Worm (Caenorhabditis elegans): Measurements from ENCODE around the gene sre-28.
A peak's percentile ranks its signal among the peaks of the same experiment; 100 is the strongest.

The sre-28 gene

DNA sequence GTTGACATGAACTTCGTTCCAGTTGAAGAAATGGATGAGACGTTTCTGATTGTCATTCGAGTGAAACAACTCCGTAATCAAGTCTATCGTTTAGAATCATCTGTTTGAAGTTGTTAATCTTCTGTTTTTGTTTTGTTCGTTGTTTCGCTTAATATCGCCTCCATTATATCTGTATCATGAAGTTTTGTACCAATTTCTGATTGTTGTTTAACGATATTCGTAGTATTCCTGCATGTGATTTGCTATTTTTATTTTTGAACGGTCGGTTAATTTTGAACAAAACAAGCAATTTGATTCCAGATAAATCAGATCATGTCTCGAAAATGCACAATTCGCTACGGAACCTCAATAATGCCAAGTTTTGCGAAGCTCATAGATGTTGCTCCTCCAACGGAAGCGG is 38.4 kb downstream of the sre-28 start, which contains the start of gene C27H6.9:
C27H6.9 (plus strand) TSS at position 301 of the 400 bp plus-strand sequence.
- TF ChIP-seq lin-39 (tag; optimal IDR thresholded peaks at IDR 0.05) (no peak), R02D3.7 (tag; optimal IDR thresholded peaks at IDR 0.05) (no peak), nhr-237 (tag; optimal IDR thresholded peaks at IDR 0.05) (no peak), unc-62 (GFP tag; optimal IDR thresholded peaks at IDR 0.05) (no peak), fos-1 (tag; optimal IDR thresholded peaks at IDR 0.05) (no peak), daf-12 (tag; optimal IDR thresholded peaks at IDR 0.05) (no peak), nhr-25 (tag; optimal IDR thresholded peaks at IDR 0.05) (no peak), hmg-11 (tag; optimal IDR thresholded peaks at IDR 0.05) (no peak), eor-1 (tag; optimal IDR thresholded peaks at IDR 0.05) (no peak), nhr-43 (tag; optimal IDR thresholded peaks at IDR 0.05; ENCODE audit: poor library complexity, severe bottlenecking) (no peak)

ce11 chrV:9983529-9983928 is 39.3 kb downstream of the sre-28 start:
- TF ChIP-seq nhr-25 (tag; optimal IDR thresholded peaks at IDR 0.05) (no peak), elt-2 (tag; optimal IDR thresholded peaks at IDR 0.05) (peak; percentile 15), ama-1 (optimal IDR thresholded peaks at IDR 0.05) (peak; percentile 39), ceh-16 (tag; optimal IDR thresholded peaks at IDR 0.05) (no peak), hmg-11 (tag; optimal IDR thresholded peaks at IDR 0.05) (no peak), mdl-1 (tag; optimal IDR thresholded peaks at IDR 0.05) (no peak)

DNA sequence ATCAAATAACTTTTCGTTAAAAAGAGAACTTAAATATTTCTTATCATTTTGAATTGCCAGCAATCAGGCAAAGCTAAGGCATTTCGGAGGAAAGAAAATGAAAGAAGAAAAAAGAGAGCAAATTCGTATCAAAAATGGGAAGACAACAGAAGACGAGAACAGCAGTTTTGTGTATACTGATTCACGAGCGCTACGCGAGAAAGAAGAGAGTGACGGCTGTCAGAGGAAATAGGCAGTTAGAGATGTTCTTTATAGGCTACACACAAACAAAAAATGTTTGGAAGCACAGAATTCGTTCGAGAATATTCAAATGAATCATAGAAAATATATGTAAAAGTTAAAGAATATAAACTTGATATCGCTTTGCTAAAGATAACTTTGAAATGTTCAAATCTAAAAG is 40.6 kb downstream of the sre-28 start:
- TF ChIP-seq sea-2 (GFP tag; optimal IDR thresholded peaks at IDR 0.05) (no peak), fos-1 (tag; optimal IDR thresholded peaks at IDR 0.05) (no peak), jun-1 (tag; optimal IDR thresholded peaks at IDR 0.05) (no peak), nhr-237 (tag; optimal IDR thresholded peaks at IDR 0.05) (no peak), snpc-4 (tag; optimal IDR thresholded peaks at IDR 0.05) (no peak), ztf-11 (tag; optimal IDR thresholded peaks at IDR 0.05) (no peak), aly-2 (tag; optimal IDR thresholded peaks at IDR 0.05) (no peak), hmg-11 (tag; optimal IDR thresholded peaks at IDR 0.05) (peak; percentile 3), ztf-4 (tag; optimal IDR thresholded peaks at IDR 0.05) (no peak), daf-12 (tag; optimal IDR thresholded peaks at IDR 0.05) (no peak), ama-1 (optimal IDR thresholded peaks at IDR 0.05) (no peak), pqm-1 (tag; optimal IDR thresholded peaks at IDR 0.05) (peak; percentile 60), nhr-12 (tag; optimal IDR thresholded peaks at IDR 0.05) (no peak), zag-1 (tag; optimal IDR thresholded peaks at IDR 0.05) (no peak), tbx-2 (tag; optimal IDR thresholded peaks at IDR 0.05) (no peak), unc-39 (tag; optimal IDR thresholded peaks at IDR 0.05) (no peak), lsy-12 (tag; optimal IDR thresholded peaks at IDR 0.05) (no peak), nfya-1 (tag; optimal IDR thresholded peaks at IDR 0.05; ENCODE audit: insufficient read depth) (peak; percentile 45), elt-2 (tag; optimal IDR thresholded peaks at IDR 0.05) (peak; percentile 67), nhr-28 (tag; optimal IDR thresholded peaks at IDR 0.05) (no peak), ceh-9 (tag; optimal IDR thresholded peaks at IDR 0.05) (no peak), skn-1 (tag; optimal IDR thresholded peaks at IDR 0.05) (no peak), nhr-11 (tag; optimal IDR thresholded peaks at IDR 0.05) (peak; percentile 75), nhr-23 (tag; optimal IDR thresholded peaks at IDR 0.05) (no peak), nhr-25 (tag; optimal IDR thresholded peaks at IDR 0.05) (no peak), nhr-67 (tag; optimal IDR thresholded peaks at IDR 0.05) (no peak), ceh-28 (tag; optimal IDR thresholded peaks at IDR 0.05) (no peak), nhr-76 (tag; optimal IDR thresholded peaks at IDR 0.05) (no peak), R02D3.7 (tag; optimal IDR thresholded peaks at IDR 0.05) (no peak), nhr-77 (tag; optimal IDR thresholded peaks at IDR 0.05) (no peak), fkh-2 (tag; optimal IDR thresholded peaks at IDR 0.05) (no peak), ceh-82 (tag; optimal IDR thresholded peaks at IDR 0.05) (no peak), pha-4 (tag; optimal IDR thresholded peaks at IDR 0.05) (peak; percentile 45)

ce11 chrV:9985227-9985864 is 41.2 kb downstream of the sre-28 start:
- TF ChIP-seq aly-2 (tag; optimal IDR thresholded peaks at IDR 0.05) = no peak
- TF ChIP-seq ceh-9 (tag; optimal IDR thresholded peaks at IDR 0.05) = no peak
- TF ChIP-seq daf-12 (tag; optimal IDR thresholded peaks at IDR 0.05) = no peak
- no peak for TF ChIP-seq nhr-11 (tag; optimal IDR thresholded peaks at IDR 0.05)
- peak; percentile 48 for TF ChIP-seq elt-1 (tag; optimal IDR thresholded peaks at IDR 0.05)
- no peak for TF ChIP-seq eor-1 (tag; optimal IDR thresholded peaks at IDR 0.05)
